Fruit fly (Drosophila melanogaster): ENCODE results near the gene Obp22a.
A peak's percentile ranks its signal among the peaks of the same experiment; 100 is the strongest.

The Obp22a gene

DNA sequence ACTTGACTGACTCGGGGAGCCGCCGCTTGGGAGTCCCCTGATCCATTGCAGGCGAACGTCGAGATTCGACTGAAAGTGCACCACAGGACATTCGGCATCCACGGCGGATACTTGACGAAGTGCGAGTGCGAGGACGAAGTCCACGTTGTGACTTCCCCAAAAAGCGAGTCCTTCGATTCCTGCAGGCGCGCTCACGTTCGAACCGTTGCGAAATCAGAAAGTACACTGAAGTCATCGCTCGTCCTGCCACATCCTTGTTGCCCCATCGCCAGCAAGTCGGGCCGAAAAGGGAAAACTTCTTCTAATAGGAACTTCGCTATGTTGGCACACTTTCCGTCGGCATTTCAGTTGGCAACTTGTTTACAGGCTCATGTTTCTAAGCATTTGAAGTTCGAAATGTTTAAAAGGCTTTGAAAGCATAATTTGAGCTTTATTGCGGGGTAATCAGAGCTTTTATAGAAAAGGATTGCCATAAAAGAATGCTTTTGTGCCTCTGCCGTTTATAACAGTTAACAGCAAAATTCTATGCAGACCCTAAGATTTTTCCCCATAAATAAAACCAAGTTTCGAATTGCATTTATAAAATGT lies 14.2 kb upstream of the Obp22a start, which contains the start of gene CG33543:
TSS of gene CG33543 (minus strand) at position 232 of the 588 bp plus-strand sequence.
- TF ChIP-seq dac (GFP tag; optimal IDR thresholded peaks at IDR 0.05) = no peak
- no peak for TF ChIP-seq Smox (GFP tag; optimal IDR thresholded peaks at IDR 0.05)
- no peak for TF ChIP-seq esn (GFP tag; optimal IDR thresholded peaks at IDR 0.05)
- TF ChIP-seq CG11902 (GFP tag; optimal IDR thresholded peaks at IDR 0.05) = no peak
- TF ChIP-seq dsx (GFP tag; optimal IDR thresholded peaks at IDR 0.05; ENCODE audit: poor library complexity, severe bottlenecking) = no peak
- no peak for TF ChIP-seq fd59A (GFP tag; optimal IDR thresholded peaks at IDR 0.05)
- TF ChIP-seq CG6792 (GFP tag; optimal IDR thresholded peaks at IDR 0.05) = no peak
- no peak for TF ChIP-seq Blimp-1 (GFP tag; optimal IDR thresholded peaks at IDR 0.05)
- no peak for TF ChIP-seq lz (GFP tag; optimal IDR thresholded peaks at IDR 0.05)
- TF ChIP-seq CG32006 (GFP tag; optimal IDR thresholded peaks at IDR 0.05) = no peak
- TF ChIP-seq CG15336 (GFP tag; IDR thresholded peaks at IDR 0.05) = no peak
- no peak for TF ChIP-seq Sox102F (GFP tag; optimal IDR thresholded peaks at IDR 0.05)
- TF ChIP-seq CG8119 (GFP tag; IDR thresholded peaks at IDR 0.05) = no peak
- no peak for TF ChIP-seq CG1621 (tag; optimal IDR thresholded peaks at IDR 0.05)
- no peak for TF ChIP-seq Met (GFP tag; optimal IDR thresholded peaks at IDR 0.05)

DNA sequence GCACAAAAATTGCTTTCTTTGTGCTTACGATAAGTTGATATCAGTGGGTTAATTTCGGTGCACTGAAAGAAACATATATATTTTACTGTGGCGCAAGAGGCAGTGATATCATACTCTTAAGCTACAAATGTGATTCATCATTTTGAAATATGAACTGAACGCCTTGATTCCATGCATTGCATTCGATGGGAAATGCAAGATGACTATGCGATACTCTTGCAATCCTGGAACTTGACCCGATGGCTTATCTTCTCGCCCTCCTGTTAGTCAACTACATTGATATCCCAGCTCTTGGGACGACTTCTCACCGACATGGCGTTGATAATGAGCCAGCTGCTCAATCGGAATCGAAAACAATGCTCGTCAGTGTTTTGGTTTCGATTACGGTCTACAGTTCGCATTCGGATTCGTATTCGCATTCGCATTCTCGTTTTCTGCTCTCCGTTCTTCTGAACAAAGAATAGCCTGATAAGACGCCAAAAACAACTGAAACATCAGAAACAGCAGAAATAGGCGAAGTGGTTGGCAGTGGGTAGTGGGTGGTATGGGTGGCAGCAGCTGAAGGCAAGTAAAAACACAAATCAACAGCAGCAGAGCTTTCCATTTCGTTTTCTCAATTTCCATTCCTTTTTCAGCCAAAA lies 2.6 kb downstream of the Obp22a start:
- TF ChIP-seq Eip93F (GFP tag; optimal IDR thresholded peaks at IDR 0.05) = peak; percentile 63
- peak; percentile 10 for TF ChIP-seq Smox (GFP tag; optimal IDR thresholded peaks at IDR 0.05)
- TF ChIP-seq Hr39 (GFP tag; optimal IDR thresholded peaks at IDR 0.05) = no peak
- peak; percentile 99 for TF ChIP-seq svp (GFP tag)
- no peak for TF ChIP-seq dac (GFP tag; optimal IDR thresholded peaks at IDR 0.05)
- TF ChIP-seq lz (GFP tag; optimal IDR thresholded peaks at IDR 0.05) = no peak
- TF ChIP-seq Ets96B (tag; optimal IDR thresholded peaks at IDR 0.05) = no peak
- TF ChIP-seq Met (GFP tag; optimal IDR thresholded peaks at IDR 0.05) = peak; percentile 37
- no peak for TF ChIP-seq CG3919 (GFP tag; optimal IDR thresholded peaks at IDR 0.05)
- no peak for TF ChIP-seq acj6 (GFP tag; optimal IDR thresholded peaks at IDR 0.05)
- TF ChIP-seq topi (GFP tag; optimal IDR thresholded peaks at IDR 0.05) = no peak
- TF ChIP-seq Sox14 (GFP tag; optimal IDR thresholded peaks at IDR 0.05) = peak; percentile 90
- no peak for TF ChIP-seq CG15336 (GFP tag; IDR thresholded peaks at IDR 0.05)
- peak; percentile 23 for TF ChIP-seq net (GFP tag; optimal IDR thresholded peaks at IDR 0.05)
- TF ChIP-seq CG8119 (GFP tag; IDR thresholded peaks at IDR 0.05) = no peak
- TF ChIP-seq ss (GFP tag; optimal IDR thresholded peaks at IDR 0.05) = peak in 1 of 2 experiments; percentile 23
- no peak for TF ChIP-seq Gug (GFP tag; IDR thresholded peaks at IDR 0.05)
- TF ChIP-seq CG34406 (GFP tag; optimal IDR thresholded peaks at IDR 0.05) = no peak
- no peak for TF ChIP-seq Hr38 (GFP tag; optimal IDR thresholded peaks at IDR 0.05)
- peak; percentile 15 for TF ChIP-seq CG6808 (GFP tag; optimal IDR thresholded peaks at IDR 0.05)
- no peak for TF ChIP-seq fd85E (GFP tag; optimal IDR thresholded peaks at IDR 0.05)
- no peak for TF ChIP-seq fkh (GFP tag; optimal IDR thresholded peaks at IDR 0.05)
- TF ChIP-seq CG6163 (GFP tag; IDR thresholded peaks at IDR 0.05) = peak; percentile 13; the same call in 1 of the 3 replicates
- TF ChIP-seq Eip78C (GFP tag) = peak; percentile 35
- no peak for TF ChIP-seq CG11294 (GFP tag; IDR thresholded peaks at IDR 0.05)
- TF ChIP-seq Sox102F (GFP tag; optimal IDR thresholded peaks at IDR 0.05) = peak; percentile 35
- TF ChIP-seq dsx (GFP tag; optimal IDR thresholded peaks at IDR 0.05; ENCODE audit: poor library complexity, severe bottlenecking) = peak; percentile 11
- no peak for TF ChIP-seq CG8632 (GFP tag; optimal IDR thresholded peaks at IDR 0.05)
- peak; percentile 59 for TF ChIP-seq vri (GFP tag; optimal IDR thresholded peaks at IDR 0.05)
- TF ChIP-seq CG9139 (GFP tag; optimal IDR thresholded peaks at IDR 0.05) = no peak
- no peak for TF ChIP-seq Eip75B (GFP tag; optimal IDR thresholded peaks at IDR 0.05)
- peak; percentile 20 for TF ChIP-seq esn (GFP tag; optimal IDR thresholded peaks at IDR 0.05)
- TF ChIP-seq CG10669 (GFP tag; optimal IDR thresholded peaks at IDR 0.05) = no peak
- TF ChIP-seq CG31627 (GFP tag; optimal IDR thresholded peaks at IDR 0.05) = peak; percentile 26
- TF ChIP-seq CG7368 (GFP tag; optimal IDR thresholded peaks at IDR 0.05) = no peak
- no peak for TF ChIP-seq CG11762 (GFP tag; optimal IDR thresholded peaks at IDR 0.05; ENCODE audit: insufficient read depth)
